Worm (Caenorhabditis elegans) whole organism, L4 larva: Measurements from ENCODE around the gene F59A7.5.
A peak's percentile ranks its signal among the peaks of the same experiment; 100 is the strongest.

Experiments used
- T20F7.1 ChIP-seq: fragments of 200-800 bp; sonication (Bioruptor generic); optimal IDR thresholded peaks from 2 replicates; lab custom pipeline; 2018; ENCODE audit warnings: mild to moderate bottlenecking, missing genetic modification characterization, missing compliant biosample characterization
- T26A8.4 ChIP-seq: fragments of 200-800 bp; sonication (Bioruptor generic); IDR thresholded peaks from 2 replicates; pipeline ENCODE4 v1.3.6; 2022; ENCODE audit warnings: missing genetic modification characterization, missing compliant biosample characterization
- ZK337.2 ChIP-seq: fragments of 200-800 bp; sonication (Bioruptor generic); IDR thresholded peaks from 2 replicates; pipeline ENCODE4 v1.3.6; 2022; ENCODE audit warnings: missing genetic modification reagents, missing genetic modification characterization, missing compliant biosample characterization
- aha-1 ChIP-seq: fragments of 150-350 bp; peaks from one replicate; lab custom pipeline; 2014; ENCODE audit warnings: missing biosample characterization, missing genetic modification characterization
- ama-1 ChIP-seq: fragments of 150-350 bp; optimal IDR thresholded peaks from 2 replicates; lab custom pipeline; 2014; ENCODE audit warnings: inconsistent platforms, mixed read lengths
- ceh-32 ChIP-seq: sonication (generic microtip); optimal IDR thresholded peaks from 2 replicates; lab custom pipeline; 2016; ENCODE audit warnings: mild to moderate bottlenecking, missing genetic modification characterization, missing compliant biosample characterization; ENCODE audit not compliant: poor library complexity
- ceh-44 ChIP-seq: fragments of 200-800 bp; sonication (Bioruptor generic); IDR thresholded peaks from 2 replicates; pipeline ENCODE4 v1.3.6; 2022; ENCODE audit warnings: missing genetic modification reagents, missing genetic modification characterization, missing compliant biosample characterization
- ceh-82 ChIP-seq: sonication (generic microtip); optimal IDR thresholded peaks from 2 replicates; lab custom pipeline; 2017; ENCODE audit warnings: missing biosample characterization, missing genetic modification characterization
- ces-1 ChIP-seq: fragments of 150-350 bp; sonication (generic microtip); optimal IDR thresholded peaks from 4 replicates; lab custom pipeline; 2014; ENCODE audit warnings: missing biosample characterization, missing genetic modification reagents, missing genetic modification characterization
- ctbp-1 ChIP-seq: fragments of 200-800 bp; sonication (Bioruptor generic); IDR thresholded peaks from 2 replicates; pipeline ENCODE4 v1.3.6; 2022; ENCODE audit warnings: missing genetic modification reagents, missing genetic modification characterization, missing compliant biosample characterization
- daf-16 ChIP-seq, 3 experiments: sonication (generic microtip); optimal IDR thresholded peaks; 2 replicates each; lab custom pipeline; 2016 to 2017; ENCODE audit warnings: missing genetic modification characterization in 3 of 3, missing genetic modification reagents in 3 of 3, mild to moderate bottlenecking in 2 of 3, missing compliant biosample characterization in 2 of 3, missing biosample characterization in 1 of 3, moderate library complexity in 1 of 3
- daf-19 ChIP-seq: fragments of 200-800 bp; sonication (Bioruptor generic); conservative IDR thresholded peaks from 2 replicates; pipeline ENCODE4 v1.3.6; 2022; ENCODE audit warnings: missing genetic modification characterization, missing compliant biosample characterization
- daf-8 ChIP-seq: fragments of 200-800 bp; sonication (Bioruptor generic); IDR thresholded peaks from 2 replicates; pipeline ENCODE4 v1.3.6; 2022; ENCODE audit warnings: missing genetic modification characterization, missing compliant biosample characterization
- dmd-6 ChIP-seq: fragments of 200-800 bp; sonication (Bioruptor generic); IDR thresholded peaks from 2 replicates; pipeline ENCODE4 v1.3.6; 2022; ENCODE audit warnings: missing genetic modification reagents, missing genetic modification characterization, missing compliant biosample characterization
- egl-27 ChIP-seq: sonication (generic microtip); optimal IDR thresholded peaks from 3 replicates; lab custom pipeline; 2017; ENCODE audit warnings: missing biosample characterization, missing genetic modification reagents, missing genetic modification characterization
- egl-43 ChIP-seq: fragments of 200-800 bp; sonication (Bioruptor generic); IDR thresholded peaks from 2 replicates; pipeline ENCODE4 v1.3.6; 2022; ENCODE audit warnings: missing genetic modification reagents, missing genetic modification characterization, missing compliant biosample characterization
- fkh-10 ChIP-seq: fragments of 150-350 bp; optimal IDR thresholded peaks from 2 replicates; lab custom pipeline; 2014; ENCODE audit warnings: missing biosample characterization, missing genetic modification reagents, missing genetic modification characterization
- gei-8 ChIP-seq: fragments of 200-800 bp; sonication (Bioruptor generic); optimal IDR thresholded peaks from 2 replicates; lab custom pipeline; 2018; ENCODE audit warnings: mild to moderate bottlenecking, missing genetic modification characterization, missing compliant biosample characterization
- hlh-11 ChIP-seq: fragments of 200-800 bp; sonication (Bioruptor generic); optimal IDR thresholded peaks from 2 replicates; lab custom pipeline; 2018; ENCODE audit warnings: mild to moderate bottlenecking, missing genetic modification characterization, missing compliant biosample characterization
- hlh-30 ChIP-seq: sonication (generic microtip); optimal IDR thresholded peaks from 2 replicates; lab custom pipeline; 2017; ENCODE audit warnings: antibody characterized with exemption, mild to moderate bottlenecking, missing genetic modification characterization, missing compliant biosample characterization; ENCODE audit not compliant: insufficient read depth
- hmg-1.1 ChIP-seq: fragments of 200-800 bp; sonication (Bioruptor generic); IDR thresholded peaks from 2 replicates; pipeline ENCODE4 v1.3.6; 2022; ENCODE audit warnings: missing genetic modification reagents, missing genetic modification characterization, missing compliant biosample characterization
- jun-1 ChIP-seq: fragments of 150-350 bp; optimal IDR thresholded peaks from 2 replicates; lab custom pipeline; 2014; ENCODE audit warnings: missing biosample characterization, missing genetic modification reagents, missing genetic modification characterization
- lim-7 ChIP-seq: fragments of 200-800 bp; sonication (Bioruptor generic); IDR thresholded peaks from 2 replicates; pipeline ENCODE4 v1.3.6; 2022; ENCODE audit warnings: missing genetic modification characterization, missing compliant biosample characterization
- lin-13 ChIP-seq: fragments of 150-350 bp; optimal IDR thresholded peaks from 2 replicates; lab custom pipeline; 2014; ENCODE audit warnings: missing biosample characterization, missing genetic modification reagents, missing genetic modification characterization
- lin-29 ChIP-seq: fragments of 200-800 bp; sonication (Bioruptor generic); IDR thresholded peaks from 2 replicates; pipeline ENCODE4 v1.3.6; 2022; ENCODE audit warnings: missing genetic modification reagents, missing genetic modification characterization, missing compliant biosample characterization
- mdt-29 ChIP-seq: fragments of 200-800 bp; sonication (Bioruptor generic); IDR thresholded peaks from 2 replicates; pipeline ENCODE4 v1.3.6; 2022; ENCODE audit warnings: missing genetic modification reagents, missing genetic modification characterization, missing compliant biosample characterization
- mxl-2 ChIP-seq: fragments of 200-800 bp; sonication (Bioruptor generic); conservative IDR thresholded peaks from 2 replicates; pipeline ENCODE4 v1.3.6; 2022; ENCODE audit warnings: missing genetic modification reagents, missing genetic modification characterization, missing compliant biosample characterization
- nhr-28 ChIP-seq: fragments of 150-350 bp; optimal IDR thresholded peaks from 2 replicates; lab custom pipeline; 2014; ENCODE audit warnings: missing biosample characterization, missing genetic modification characterization
- nhr-42 ChIP-seq: fragments of 200-800 bp; sonication (Bioruptor generic); IDR thresholded peaks from 2 replicates; pipeline ENCODE4 v1.3.6; 2022; ENCODE audit warnings: missing genetic modification characterization, missing compliant biosample characterization
- nhr-6 ChIP-seq: fragments of 150-350 bp; optimal IDR thresholded peaks from 2 replicates; lab custom pipeline; 2014; ENCODE audit warnings: missing biosample characterization, missing genetic modification characterization
- nhr-76 ChIP-seq: fragments of 150-350 bp; optimal IDR thresholded peaks from 2 replicates; lab custom pipeline; 2014; ENCODE audit warnings: missing biosample characterization, missing genetic modification characterization
- nhr-77 ChIP-seq: fragments of 150-350 bp; optimal IDR thresholded peaks from 2 replicates; lab custom pipeline; 2014; ENCODE audit warnings: missing biosample characterization, missing genetic modification characterization
- php-3 ChIP-seq: fragments of 200-800 bp; sonication (Bioruptor generic); IDR thresholded peaks from 2 replicates; pipeline ENCODE4 v1.3.6; 2022; ENCODE audit warnings: missing genetic modification reagents, missing genetic modification characterization, missing compliant biosample characterization
- pqm-1 ChIP-seq: sonication (generic microtip); optimal IDR thresholded peaks from 2 replicates; lab custom pipeline; 2017; ENCODE audit warnings: missing biosample characterization, missing genetic modification characterization
- saeg-2 ChIP-seq: fragments of 200-800 bp; sonication (Bioruptor generic); IDR thresholded peaks from 2 replicates; pipeline ENCODE4 v1.3.6; 2022; ENCODE audit warnings: missing genetic modification reagents, missing genetic modification characterization, missing compliant biosample characterization
- sdz-12 ChIP-seq: fragments of 200-800 bp; sonication (Bioruptor generic); optimal IDR thresholded peaks from 2 replicates; lab custom pipeline; 2018; ENCODE audit warnings: mild to moderate bottlenecking, missing genetic modification characterization, missing compliant biosample characterization
- set-16 ChIP-seq: fragments of 200-800 bp; sonication (Bioruptor generic); IDR thresholded peaks from 2 replicates; pipeline ENCODE4 v1.3.6; 2022; ENCODE audit warnings: missing genetic modification reagents, missing genetic modification characterization, missing compliant biosample characterization
- unc-62 ChIP-seq, 3 experiments: fragments of 150-350 bp in 1 of 3; sonication (generic microtip); optimal IDR thresholded peaks in 2 of 3; peaks in 1 of 3; 1 replicate in 1 of 3; 2 replicates in 2 of 3; lab custom pipeline; 2014 to 2017; ENCODE audit warnings: missing biosample characterization in 3 of 3, missing genetic modification characterization in 3 of 3, missing genetic modification reagents in 3 of 3, missing genotype in 1 of 3
- zfp-3 ChIP-seq: fragments of 200-800 bp; sonication (Bioruptor generic); conservative IDR thresholded peaks from 2 replicates; pipeline ENCODE4 v1.3.6; 2022; ENCODE audit warnings: missing genetic modification reagents, missing genetic modification characterization, missing compliant biosample characterization
- zip-2 ChIP-seq: fragments of 150-350 bp; optimal IDR thresholded peaks from 2 replicates; lab custom pipeline; 2014; ENCODE audit warnings: missing biosample characterization, missing genetic modification characterization

Gene F59A7.5

DNA sequence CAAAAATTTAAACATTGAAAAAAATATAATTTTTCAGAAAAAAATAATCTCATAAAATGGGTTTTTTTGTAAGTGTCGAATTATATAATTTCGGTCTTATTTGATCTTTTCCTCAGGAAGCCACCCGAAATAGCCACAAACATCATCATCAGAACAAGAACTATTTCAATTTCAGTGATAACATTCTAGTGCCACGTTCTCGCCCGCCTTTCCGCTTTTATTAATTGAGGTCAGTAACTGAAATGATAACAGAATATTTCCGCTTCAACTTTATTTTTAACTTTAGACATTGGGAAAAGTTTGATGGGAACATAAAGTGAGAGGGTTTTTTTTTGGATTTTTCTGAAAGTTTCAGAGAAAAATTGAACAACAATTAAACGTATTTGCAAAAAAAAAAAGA is 33.3 kb upstream of the F59A7.5 start:
- TF ChIP-seq pqm-1 (tag; lab: Kevin White, UChicago) = peak; percentile 83
- TF ChIP-seq zip-2 (tag; lab: Kevin White, UChicago) = no peak
- peak; percentile 32 for TF ChIP-seq nhr-28 (tag; lab: Kevin White, UChicago)
- no peak for TF ChIP-seq egl-27
- TF ChIP-seq daf-16 (GFP tag; optimal IDR thresholded peaks at IDR 0.05; lab: Kevin White, UChicago) = no peak
- peak; percentile 31 for TF ChIP-seq daf-16 (tag; optimal IDR thresholded peaks at IDR 0.05; lab: Kevin White, UChicago)
- TF ChIP-seq hlh-11 (tag; lab: Kevin White, UChicago) = peak; percentile 8
- no peak for TF ChIP-seq nhr-6 (tag; lab: Kevin White, UChicago)
- TF ChIP-seq dmd-6 (GFP tag; lab: Robert Waterston, UW) = peak; percentile 36; the same call in 1 of the 2 replicates
- peak in 1 of 2 experiments; percentile 30 for TF ChIP-seq unc-62 (GFP tag; optimal IDR thresholded peaks at IDR 0.05 in 1 of 2; lab: Kevin White, UChicago)
- TF ChIP-seq unc-62 (tag; optimal IDR thresholded peaks at IDR 0.05; lab: Kevin White, UChicago) = no peak

DNA sequence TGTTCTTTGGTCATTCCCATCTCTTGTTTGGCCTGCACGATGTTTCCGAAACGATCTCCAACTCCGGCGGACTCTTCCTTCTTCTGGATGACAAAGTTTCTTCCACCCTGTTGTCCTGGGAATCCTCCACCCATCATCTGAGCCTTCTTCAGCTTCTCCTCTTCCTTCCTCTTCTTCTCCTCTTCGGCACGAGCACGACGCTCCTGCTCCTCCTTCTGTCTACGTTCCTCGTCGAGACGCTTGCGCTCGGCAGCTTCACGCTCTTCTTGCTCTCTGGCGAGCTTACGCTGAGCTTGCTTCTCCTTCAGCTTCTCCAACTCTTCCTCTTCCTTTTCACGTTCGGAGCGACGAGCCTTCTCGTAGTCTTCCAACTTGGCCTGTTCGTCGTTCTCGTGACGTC is 31.1 kb upstream of the F59A7.5 start:
- TF ChIP-seq set-16 (GFP tag; lab: Robert Waterston, UW) (peak; percentile 90), jun-1 (tag; lab: Kevin White, UChicago) (no peak), egl-43 (GFP tag; lab: Robert Waterston, UW) (0 out of 2 replicates have a peak, but pooled peaks have one; percentile 40)

- TF ChIP-seq nhr-77 (tag; lab: Kevin White, UChicago) = no peak
- TF ChIP-seq mdt-29 (GFP tag; lab: Robert Waterston, UW) = no peak
- peak; percentile 76 for TF ChIP-seq set-16 (GFP tag; lab: Robert Waterston, UW)
- no peak for TF ChIP-seq mxl-2 (GFP tag; lab: Robert Waterston, UW)
- TF ChIP-seq lin-13 = no peak
- no peak for TF ChIP-seq ZK337.2
Measured at ce11 chrV:1992515-1992968, 29.9 kb upstream of the F59A7.5 start, which contains the start of gene tnt-4. Gene tnt-4, minus strand, starts transcription at chrV:1992918.

- TF ChIP-seq lin-29 (GFP tag; lab: Robert Waterston, UW) (no peak), php-3 (GFP tag; lab: Robert Waterston, UW) (peak; percentile 74), T26A8.4 (GFP tag; lab: Robert Waterston, UW) (no peak), daf-16 (GFP tag; optimal IDR thresholded peaks at IDR 0.05; lab: Kevin White, UChicago) (no peak), daf-16 (tag; optimal IDR thresholded peaks at IDR 0.05; lab: Kevin White, UChicago) (peak; percentile 63), nhr-28 (tag; lab: Kevin White, UChicago) (peak; percentile 22), gei-8 (GFP tag; lab: Kevin White, UChicago) (no peak), saeg-2 (GFP tag; lab: Robert Waterston, UW) (no peak)
Measured at ce11 chrV:1998358-1998757, 24.1 kb upstream of the F59A7.5 start.

- peak; percentile 31 for TF ChIP-seq hlh-11 (tag; lab: Kevin White, UChicago)
- no peak for TF ChIP-seq ces-1 (GFP tag; lab: Kevin White, UChicago)
- no peak for TF ChIP-seq nhr-76 (tag; lab: Kevin White, UChicago)
- TF ChIP-seq hlh-30 (tag; lab: Kevin White, UChicago) = peak; percentile 68
- TF ChIP-seq nhr-42 (GFP tag; lab: Robert Waterston, UW) = no peak
- TF ChIP-seq daf-8 (GFP tag; lab: Robert Waterston, UW) = no peak
- no peak for TF ChIP-seq ctbp-1
- TF ChIP-seq daf-16 (GFP tag; optimal IDR thresholded peaks at IDR 0.05; lab: Kevin White, UChicago) = no peak
- peak; percentile 86 for TF ChIP-seq daf-16 (tag; optimal IDR thresholded peaks at IDR 0.05; lab: Kevin White, UChicago)
- TF ChIP-seq egl-43 (GFP tag; lab: Robert Waterston, UW) = no peak
- no peak for TF ChIP-seq lim-7
- TF ChIP-seq hmg-1.1 (GFP tag; lab: Robert Waterston, UW) = no peak
- peak; percentile 40 for TF ChIP-seq aha-1 (tag; lab: Kevin White, UChicago)
- TF ChIP-seq ceh-82 (tag; lab: Kevin White, UChicago) = no peak
- no peak for TF ChIP-seq fkh-10 (GFP tag; lab: Kevin White, UChicago)
- TF ChIP-seq T20F7.1 (GFP tag; lab: Kevin White, UChicago) = no peak
- no peak for TF ChIP-seq ama-1 (lab: Kevin White, UChicago)
- no peak for TF ChIP-seq daf-19
- TF ChIP-seq ceh-44 (GFP tag; lab: Robert Waterston, UW) = no peak
- no peak for TF ChIP-seq ceh-32 (tag; lab: Kevin White, UChicago)
- peak; percentile 99 for TF ChIP-seq nhr-28 (tag; lab: Kevin White, UChicago)
- TF ChIP-seq sdz-12 (GFP tag; lab: Kevin White, UChicago) = no peak
- no peak for TF ChIP-seq nhr-6 (tag; lab: Kevin White, UChicago)
- no peak for TF ChIP-seq zfp-3
- no peak for TF ChIP-seq mdt-29 (GFP tag; lab: Robert Waterston, UW)
- TF ChIP-seq pqm-1 (tag; lab: Kevin White, UChicago) = peak; percentile 5
- TF ChIP-seq nhr-77 (tag; lab: Kevin White, UChicago) = peak; percentile 55
Measured at ce11 chrV:1999531-2000094, 22.9 kb upstream of the F59A7.5 start, which contains the start of gene alh-5. Gene alh-5, minus strand, starts transcription at chrV:1999581.
